Worm (Caenorhabditis elegans) whole organism, early embryonic: ENCODE data around the gene bre-2.

ENCODE experiments used
- aly-1 ChIP-seq: sonication (generic microtip); optimal IDR thresholded peaks from 2 replicates; lab custom pipeline; 2016; ENCODE audit warnings: missing genetic modification characterization, missing compliant biosample characterization
- ama-1 ChIP-seq: fragments of 150-350 bp; optimal IDR thresholded peaks from 2 replicates; lab custom pipeline; 2014
- ceh-13 ChIP-seq: fragments of 200-800 bp; sonication (Bioruptor generic); optimal IDR thresholded peaks from 2 replicates; lab custom pipeline; 2018; ENCODE audit warnings: mild to moderate bottlenecking, missing genetic modification characterization, missing compliant biosample characterization
- flt-1 ChIP-seq: fragments of 200-800 bp; sonication (Bioruptor generic); IDR thresholded peaks from 2 replicates; pipeline ENCODE4 v1.3.6; 2022; ENCODE audit warnings: missing genetic modification characterization, missing compliant biosample characterization
- hmbx-1 ChIP-seq: sonication (generic microtip); optimal IDR thresholded peaks from 2 replicates; lab custom pipeline; 2016; ENCODE audit warnings: mild to moderate bottlenecking, missing genetic modification characterization, missing compliant biosample characterization
- scrt-1 ChIP-seq: fragments of 200-800 bp; sonication (Bioruptor generic); IDR thresholded peaks from 2 replicates; pipeline ENCODE4 v1.3.6; 2022; ENCODE audit warnings: missing genetic modification characterization, missing compliant biosample characterization
- tbx-11 ChIP-seq: fragments of 200-800 bp; sonication (Bioruptor generic); IDR thresholded peaks from 2 replicates; pipeline ENCODE4 v1.3.6; 2022; ENCODE audit warnings: missing genetic modification characterization, missing compliant biosample characterization

- no peak for TF ChIP-seq aly-1
- no peak for TF ChIP-seq ama-1 (lab: Kevin White, UChicago)
- TF ChIP-seq scrt-1 (GFP tag; lab: Robert Waterston, UW): no peak
- TF ChIP-seq tbx-11 (GFP tag; lab: Robert Waterston, UW): no peak
- TF ChIP-seq flt-1 (GFP tag; lab: Robert Waterston, UW): no peak
- no peak for TF ChIP-seq hmbx-1 (tag; lab: Kevin White, UChicago)
- TF ChIP-seq ceh-13 (GFP tag; lab: Kevin White, UChicago): no peak
These were observed 35.0 kb downstream of the bre-2 start for ce11 chrIII:13104410-13104809.
